Worm (Caenorhabditis elegans): ENCODE measurements around the gene R05H10.7.

R05H10.7 gene

ce11 chrII:14869644-14870043 lies 14.3 kb downstream of the R05H10.7 start, which contains the start of gene R05H10.3:
Gene R05H10.3, plus strand, starts transcription at chrII:14869944.
- no peak for TF ChIP-seq mdl-1 (tag; optimal IDR thresholded peaks at IDR 0.05)
- TF ChIP-seq hmg-11 (tag; optimal IDR thresholded peaks at IDR 0.05) = no peak
- TF ChIP-seq fkh-2 (tag; optimal IDR thresholded peaks at IDR 0.05) = no peak
- peak; percentile 3 for TF ChIP-seq ama-1 (optimal IDR thresholded peaks at IDR 0.05)

- TF ChIP-seq eor-1 (tag; optimal IDR thresholded peaks at IDR 0.05) = no peak
- no peak for TF ChIP-seq daf-12 (tag; optimal IDR thresholded peaks at IDR 0.05)
- no peak for TF ChIP-seq R02D3.7 (tag; optimal IDR thresholded peaks at IDR 0.05)
These were observed 21.4 kb downstream of the R05H10.7 start, which contains the start of gene Y53F4A.2 for ce11 chrII:14876737-14877203. Gene Y53F4A.2, minus strand, starts transcription at chrII:14877153.

ce11 chrII:14892515-14892914 lies 37.2 kb downstream of the R05H10.7 start:
- peak; percentile 48 for TF ChIP-seq fkh-10 (GFP tag; optimal IDR thresholded peaks at IDR 0.05)
- no peak for TF ChIP-seq ZK546.5 (tag; optimal IDR thresholded peaks at IDR 0.05)

- TF ChIP-seq nfya-1 (tag; optimal IDR thresholded peaks at IDR 0.05; ENCODE audit: insufficient read depth) = peak; percentile 79
- no peak for TF ChIP-seq mdl-1 (tag; optimal IDR thresholded peaks at IDR 0.05)
These were observed 41.2 kb downstream of the R05H10.7 start for ce11 chrII:14896503-14896902.

ce11 chrII:14902193-14902592 lies 46.9 kb downstream of the R05H10.7 start, which contains the start of gene cog-1:
Gene cog-1, plus strand, starts transcription at chrII:14902493.
- TF ChIP-seq egl-27 (tag; optimal IDR thresholded peaks at IDR 0.05) (no peak), lin-39 (tag; optimal IDR thresholded peaks at IDR 0.05) (no peak), snpc-4 (tag; optimal IDR thresholded peaks at IDR 0.05) (no peak), unc-39 (tag; optimal IDR thresholded peaks at IDR 0.05) (no peak), tbx-2 (tag; optimal IDR thresholded peaks at IDR 0.05) (no peak), jun-1 (tag; optimal IDR thresholded peaks at IDR 0.05) (no peak), nhr-11 (tag; optimal IDR thresholded peaks at IDR 0.05) (no peak), mdl-1 (tag; optimal IDR thresholded peaks at IDR 0.05) (no peak), R02D3.7 (tag; optimal IDR thresholded peaks at IDR 0.05) (no peak), ceh-9 (tag; optimal IDR thresholded peaks at IDR 0.05) (no peak), zag-1 (tag; optimal IDR thresholded peaks at IDR 0.05) (no peak), elt-2 (tag; optimal IDR thresholded peaks at IDR 0.05) (no peak), fkh-10 (GFP tag; optimal IDR thresholded peaks at IDR 0.05) (no peak), nhr-43 (tag; optimal IDR thresholded peaks at IDR 0.05; ENCODE audit: poor library complexity, severe bottlenecking) (no peak), nhr-28 (tag; optimal IDR thresholded peaks at IDR 0.05) (no peak), nhr-76 (tag; optimal IDR thresholded peaks at IDR 0.05) (no peak), nhr-237 (tag; optimal IDR thresholded peaks at IDR 0.05) (no peak), ZK546.5 (tag; optimal IDR thresholded peaks at IDR 0.05) (no peak)

- no peak for TF ChIP-seq R02D3.7 (tag; optimal IDR thresholded peaks at IDR 0.05)
- TF ChIP-seq mml-1 (tag; optimal IDR thresholded peaks at IDR 0.05) = no peak
- no peak for TF ChIP-seq nhr-12 (tag; optimal IDR thresholded peaks at IDR 0.05)
- no peak for TF ChIP-seq elt-1 (tag; optimal IDR thresholded peaks at IDR 0.05)
- TF ChIP-seq ztf-4 (tag; optimal IDR thresholded peaks at IDR 0.05) = no peak
- TF ChIP-seq sea-2 (GFP tag; optimal IDR thresholded peaks at IDR 0.05) = no peak
- TF ChIP-seq elt-3 (tag; optimal IDR thresholded peaks at IDR 0.05) = no peak
- TF ChIP-seq pha-4 (tag; optimal IDR thresholded peaks at IDR 0.05) = no peak
- no peak for TF ChIP-seq egl-5 (tag; optimal IDR thresholded peaks at IDR 0.05)
- no peak for TF ChIP-seq nfya-1 (tag; optimal IDR thresholded peaks at IDR 0.05; ENCODE audit: insufficient read depth)
- no peak for TF ChIP-seq nhr-25 (tag; optimal IDR thresholded peaks at IDR 0.05)
- TF ChIP-seq pqm-1 (tag; optimal IDR thresholded peaks at IDR 0.05) = no peak
- TF ChIP-seq nhr-28 (tag; optimal IDR thresholded peaks at IDR 0.05) = no peak
- TF ChIP-seq ama-1 (optimal IDR thresholded peaks at IDR 0.05) = no peak
- TF ChIP-seq ceh-16 (tag; optimal IDR thresholded peaks at IDR 0.05) = no peak
- no peak for TF ChIP-seq ceh-28 (tag; optimal IDR thresholded peaks at IDR 0.05)
- no peak for TF ChIP-seq lsy-12 (tag; optimal IDR thresholded peaks at IDR 0.05)
- no peak for TF ChIP-seq elt-2 (tag; optimal IDR thresholded peaks at IDR 0.05)
These were observed 48.3 kb downstream of the R05H10.7 start for ce11 chrII:14903611-14904010.

Measured in whole organism, L3 larva.